Worm (Caenorhabditis elegans) whole organism, L4 larva: Measurements from ENCODE around the gene ZC443.4.

Source experiments
- dpl-1 ChIP-seq: fragments of 150-350 bp; optimal IDR thresholded peaks from 2 replicates; lab custom pipeline; 2014; ENCODE audit warnings: missing biosample characterization, missing genetic modification reagents, missing genetic modification characterization
- fkh-10 ChIP-seq: fragments of 150-350 bp; optimal IDR thresholded peaks from 2 replicates; lab custom pipeline; 2014; ENCODE audit warnings: missing biosample characterization, missing genetic modification reagents, missing genetic modification characterization
- lin-15B ChIP-seq: fragments of 150-350 bp; sonication (generic microtip); optimal IDR thresholded peaks from 3 replicates; lab custom pipeline; 2014; ENCODE audit warnings: missing biosample characterization, missing genetic modification characterization
- nhr-48 ChIP-seq: sonication (generic microtip); optimal IDR thresholded peaks from 2 replicates; lab custom pipeline; 2016; ENCODE audit warnings: mild to moderate bottlenecking, missing genetic modification characterization, missing compliant biosample characterization

DNA sequence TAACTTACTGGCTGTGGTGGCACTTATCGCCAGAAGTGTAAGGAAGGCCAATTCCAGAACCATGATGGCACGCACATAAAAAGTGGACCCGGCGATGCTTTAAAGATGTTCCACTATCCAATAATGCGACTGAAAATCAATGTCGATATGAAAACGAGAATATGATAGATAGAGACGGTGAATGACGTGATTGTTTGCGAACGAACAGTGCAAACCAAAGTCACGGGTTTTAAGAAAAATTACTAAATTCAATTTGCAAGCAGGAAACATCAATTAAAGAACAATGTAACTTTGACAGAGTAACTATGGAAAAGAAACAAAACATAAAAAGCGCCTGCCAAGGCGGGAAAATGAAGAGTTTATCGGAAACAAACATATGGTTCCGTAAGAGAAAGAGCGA is 30.1 kb upstream of the ZC443.4 start, which contains the start of gene C44H9.5:
- TF ChIP-seq lin-15B (no peak), dpl-1 (no peak), nhr-48 (no peak), fkh-10 (GFP tag; lab: Kevin White, UChicago) (no peak)
